Worm (Caenorhabditis elegans): ENCODE results near the gene vps-33.1.

Gene vps-33.1

DNA sequence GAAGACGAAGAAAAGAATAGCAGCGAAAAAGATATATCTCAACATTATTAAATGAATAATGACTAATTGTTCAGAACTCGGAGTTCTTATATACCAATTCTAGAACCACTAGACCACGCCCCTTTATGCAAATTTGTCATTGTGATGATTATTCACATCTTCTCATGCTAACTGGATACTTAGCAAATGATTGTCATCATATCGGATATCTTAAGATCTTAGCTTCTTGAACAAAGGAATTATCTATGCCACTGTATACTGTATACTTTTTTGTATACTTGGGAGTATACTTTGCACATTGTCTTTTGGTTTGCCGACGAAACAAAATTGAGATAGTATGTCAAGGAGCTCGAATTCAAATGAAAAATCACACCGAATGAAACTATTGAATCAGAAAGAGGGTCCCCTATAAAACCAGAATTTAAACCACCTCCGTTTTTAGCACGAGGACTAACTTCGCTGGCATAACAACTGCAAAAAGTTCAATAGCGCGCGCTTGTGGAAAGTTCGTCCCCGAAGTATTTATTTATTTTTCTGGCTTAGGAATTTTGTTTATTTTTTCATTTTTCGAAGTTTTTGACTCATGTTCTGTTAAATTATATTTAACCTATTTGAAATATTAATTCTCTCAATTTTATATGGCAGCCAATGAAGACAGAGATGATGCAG lies at the start of gene vps-33.1, which contains the start of gene sdz-1:
Gene vps-33.1 (plus strand): TSS at position 639 of the 669 bp plus-strand sequence.
Gene sdz-1 (minus strand): TSS at position 51 of the 669 bp plus-strand sequence.
- TF ChIP-seq ceh-36 (tag; optimal IDR thresholded peaks at IDR 0.05), result no peak
- no peak for TF ChIP-seq scrt-1 (GFP tag; IDR thresholded peaks at IDR 0.05)
- TF ChIP-seq flt-1 (GFP tag; IDR thresholded peaks at IDR 0.05), result no peak
- TF ChIP-seq F13C5.2 (tag; optimal IDR thresholded peaks at IDR 0.05), result no peak
- no peak for TF ChIP-seq tra-4 (tag; optimal IDR thresholded peaks at IDR 0.05)
- peak; percentile 49 for TF ChIP-seq tbx-37 (GFP tag; conservative IDR thresholded peaks at IDR 0.05)
- no peak for TF ChIP-seq ceh-13 (GFP tag; optimal IDR thresholded peaks at IDR 0.05)

DNA sequence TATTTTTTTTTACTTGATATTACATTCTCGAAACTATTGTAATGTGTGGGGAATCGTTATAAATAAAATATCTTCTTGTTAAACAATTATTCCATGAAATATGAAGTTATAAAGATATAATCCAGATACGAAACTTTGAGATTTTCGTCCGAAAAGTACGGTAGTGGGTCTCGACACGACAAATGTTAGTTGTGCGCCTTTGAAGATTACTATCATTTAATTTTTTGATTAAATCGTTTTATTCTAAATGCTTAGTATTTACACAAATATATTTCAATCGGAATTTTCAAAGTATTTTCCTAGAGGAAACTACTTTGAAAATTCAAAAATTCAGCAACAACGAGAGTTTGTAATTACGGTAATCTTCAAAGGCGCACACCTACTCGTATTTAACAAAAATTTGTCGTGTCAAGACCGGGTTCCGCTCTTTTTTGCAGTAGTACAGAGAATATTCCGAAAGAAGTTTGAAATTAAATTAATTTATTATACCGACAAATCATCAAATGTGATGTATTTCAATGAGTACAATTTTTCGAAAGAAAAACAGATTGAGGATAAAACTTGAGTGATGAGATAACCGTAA lies 48.5 kb upstream of the vps-33.1 start:
- TF ChIP-seq tbx-37 (GFP tag; conservative IDR thresholded peaks at IDR 0.05) (no peak), ets-7 (tag; optimal IDR thresholded peaks at IDR 0.05) (no peak), ama-1 (optimal IDR thresholded peaks at IDR 0.05) (no peak), flt-1 (GFP tag; IDR thresholded peaks at IDR 0.05) (no peak), sea-1 (GFP tag; conservative IDR thresholded peaks at IDR 0.05) (no peak), tbx-11 (GFP tag; IDR thresholded peaks at IDR 0.05) (no peak), B0310.2 (tag; optimal IDR thresholded peaks at IDR 0.05) (no peak), hnd-1 (tag; optimal IDR thresholded peaks at IDR 0.05) (no peak), F13C5.2 (tag; optimal IDR thresholded peaks at IDR 0.05) (no peak), tra-4 (tag; optimal IDR thresholded peaks at IDR 0.05) (no peak), scrt-1 (GFP tag; IDR thresholded peaks at IDR 0.05) (no peak), hmbx-1 (tag; optimal IDR thresholded peaks at IDR 0.05) (no peak), ceh-36 (tag; optimal IDR thresholded peaks at IDR 0.05) (no peak), ceh-13 (GFP tag; optimal IDR thresholded peaks at IDR 0.05) (no peak)

DNA sequence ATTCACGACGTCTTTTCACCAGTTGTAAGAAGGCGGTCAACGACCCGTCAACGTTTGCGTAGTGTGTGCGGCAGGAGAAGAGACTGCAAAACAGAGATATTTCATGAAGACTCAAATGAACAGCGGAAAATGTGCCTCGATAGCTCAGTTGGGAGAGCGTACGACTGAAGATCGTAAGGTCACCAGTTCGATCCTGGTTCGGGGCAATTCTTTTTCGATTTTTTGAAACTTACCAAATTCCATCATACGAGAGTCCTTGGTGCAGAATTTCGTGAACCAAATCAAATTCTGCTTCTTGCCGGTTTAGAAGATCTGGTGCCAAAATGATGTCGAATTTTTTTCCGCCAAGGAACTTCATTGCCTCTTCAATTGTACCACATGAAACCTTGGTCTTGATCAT lies 47.8 kb upstream of the vps-33.1 start:
- peak; percentile 35 for TF ChIP-seq hnd-1 (tag; optimal IDR thresholded peaks at IDR 0.05)
- TF ChIP-seq B0310.2 (tag; optimal IDR thresholded peaks at IDR 0.05), result peak; percentile 21
- TF ChIP-seq F13C5.2 (tag; optimal IDR thresholded peaks at IDR 0.05), result peak; percentile 43
- TF ChIP-seq ceh-36 (tag; optimal IDR thresholded peaks at IDR 0.05), result peak; percentile 19
- no peak for TF ChIP-seq aly-1 (tag; optimal IDR thresholded peaks at IDR 0.05)
- TF ChIP-seq pes-1 (GFP tag; IDR thresholded peaks at IDR 0.05), result peak; percentile 80
- no peak for TF ChIP-seq tra-4 (tag; optimal IDR thresholded peaks at IDR 0.05)
- peak; percentile 70; the same call in 1 of the 2 replicates for TF ChIP-seq tbx-11 (GFP tag; IDR thresholded peaks at IDR 0.05)
- TF ChIP-seq sea-1 (GFP tag; conservative IDR thresholded peaks at IDR 0.05), result 0 out of 2 replicates have a peak, but pooled peaks have one; percentile 56
- peak; percentile 72 for TF ChIP-seq flt-1 (GFP tag; IDR thresholded peaks at IDR 0.05)
- peak; percentile 63; the same call in 1 of the 2 replicates for TF ChIP-seq scrt-1 (GFP tag; IDR thresholded peaks at IDR 0.05)
- TF ChIP-seq ceh-13 (GFP tag; optimal IDR thresholded peaks at IDR 0.05), result peak; percentile 47
- TF ChIP-seq tbx-37 (GFP tag; conservative IDR thresholded peaks at IDR 0.05), result no peak
- TF ChIP-seq ets-7 (tag; optimal IDR thresholded peaks at IDR 0.05), result no peak
- peak; percentile 24 for TF ChIP-seq hmbx-1 (tag; optimal IDR thresholded peaks at IDR 0.05)
- TF ChIP-seq hmg-4 (GFP tag; optimal IDR thresholded peaks at IDR 0.05), result peak; percentile 68
- TF ChIP-seq ama-1 (optimal IDR thresholded peaks at IDR 0.05), result no peak

DNA sequence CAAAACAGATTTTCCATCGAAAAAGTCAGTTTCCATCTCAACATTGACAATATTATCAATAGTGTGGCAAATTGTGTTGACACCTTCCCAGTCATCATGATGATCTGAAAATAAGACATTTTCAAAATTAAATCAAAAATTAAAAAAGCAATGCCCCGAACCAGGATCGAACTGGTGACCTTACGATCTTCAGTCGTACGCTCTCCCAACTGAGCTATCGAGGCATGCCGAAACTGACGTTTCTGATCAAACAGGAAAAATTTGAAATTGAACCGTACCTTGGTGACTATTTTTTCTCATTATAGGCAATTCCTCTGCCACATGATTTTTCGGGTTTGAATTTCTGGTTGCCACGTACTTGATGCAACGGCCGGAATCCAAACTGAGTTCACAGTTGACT lies 47.3 kb upstream of the vps-33.1 start:
- TF ChIP-seq aly-1 (tag; optimal IDR thresholded peaks at IDR 0.05), result no peak
- no peak for TF ChIP-seq pes-1 (GFP tag; IDR thresholded peaks at IDR 0.05)
- TF ChIP-seq ceh-13 (GFP tag; optimal IDR thresholded peaks at IDR 0.05), result no peak
- no peak for TF ChIP-seq hmg-4 (GFP tag; optimal IDR thresholded peaks at IDR 0.05)
- no peak for TF ChIP-seq ama-1 (optimal IDR thresholded peaks at IDR 0.05)
- TF ChIP-seq F13C5.2 (tag; optimal IDR thresholded peaks at IDR 0.05), result no peak
- TF ChIP-seq tbx-37 (GFP tag; conservative IDR thresholded peaks at IDR 0.05), result no peak

DNA sequence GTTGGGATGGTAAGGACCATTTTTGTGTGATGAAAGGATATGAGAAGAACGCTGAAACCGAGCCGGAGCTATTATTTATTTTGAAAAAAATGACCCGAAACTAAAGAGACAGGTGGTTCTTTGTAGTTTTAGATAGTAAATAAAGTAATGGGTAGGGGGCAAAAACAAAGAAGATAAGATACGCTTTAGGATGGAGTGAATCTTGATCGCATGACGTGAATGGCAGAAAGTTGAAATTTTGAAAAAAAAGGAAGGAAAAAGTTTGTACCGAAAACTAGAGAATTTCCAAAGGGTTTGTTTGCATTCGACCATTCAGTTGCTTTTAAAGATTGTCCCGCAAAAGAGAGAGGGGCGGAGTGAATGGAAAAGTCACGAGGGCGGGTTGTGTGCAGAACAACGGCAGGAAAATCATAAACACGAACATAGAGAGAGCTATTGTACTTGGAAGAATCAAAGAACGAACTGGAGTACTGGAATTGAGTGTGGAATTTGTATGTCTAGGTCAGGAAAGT lies 46.8 kb upstream of the vps-33.1 start, which contains the start of gene F22B7.9:
Gene F22B7.9 (minus strand): TSS at position 51 of the 512 bp plus-strand sequence.
- TF ChIP-seq hmg-4 (GFP tag; optimal IDR thresholded peaks at IDR 0.05), result no peak
- TF ChIP-seq aly-1 (tag; optimal IDR thresholded peaks at IDR 0.05), result no peak
- TF ChIP-seq sea-1 (GFP tag; conservative IDR thresholded peaks at IDR 0.05), result no peak
- no peak for TF ChIP-seq ceh-36 (tag; optimal IDR thresholded peaks at IDR 0.05)
- no peak for TF ChIP-seq hmbx-1 (tag; optimal IDR thresholded peaks at IDR 0.05)
- TF ChIP-seq B0310.2 (tag; optimal IDR thresholded peaks at IDR 0.05), result no peak
- no peak for TF ChIP-seq pes-1 (GFP tag; IDR thresholded peaks at IDR 0.05)
- no peak for TF ChIP-seq tbx-37 (GFP tag; conservative IDR thresholded peaks at IDR 0.05)
- no peak for TF ChIP-seq ceh-13 (GFP tag; optimal IDR thresholded peaks at IDR 0.05)
- TF ChIP-seq F13C5.2 (tag; optimal IDR thresholded peaks at IDR 0.05), result no peak
- TF ChIP-seq tra-4 (tag; optimal IDR thresholded peaks at IDR 0.05), result no peak
- no peak for TF ChIP-seq ama-1 (optimal IDR thresholded peaks at IDR 0.05)

DNA sequence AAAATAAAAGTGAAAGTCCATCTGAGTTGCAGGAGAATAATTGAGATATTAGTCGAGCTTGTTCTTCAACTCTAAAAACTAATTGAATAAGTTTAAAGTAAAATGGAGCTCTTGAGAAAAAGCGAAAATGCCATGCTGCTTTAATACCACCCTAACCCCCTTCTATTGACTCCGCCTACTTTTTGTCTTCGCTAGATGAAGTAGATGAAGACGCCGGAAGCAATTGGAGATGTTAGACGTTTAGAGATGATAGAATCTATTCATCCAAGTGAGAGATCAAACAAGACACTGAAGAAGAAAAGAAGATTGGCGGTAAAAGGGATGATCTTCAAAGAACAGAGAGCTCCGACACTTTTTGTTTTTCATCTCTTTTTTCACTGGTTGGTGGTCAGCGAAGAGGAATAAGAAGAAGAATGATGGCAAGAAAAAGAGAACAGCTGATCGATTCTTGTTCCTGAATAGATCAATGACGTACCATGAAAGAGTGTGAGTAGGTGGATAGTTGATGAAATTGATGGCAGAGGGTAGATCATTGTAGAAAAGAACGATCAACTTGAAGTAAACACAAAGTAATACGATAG lies 46.2 kb upstream of the vps-33.1 start:
- TF ChIP-seq hnd-1 (tag; optimal IDR thresholded peaks at IDR 0.05), result no peak
- no peak for TF ChIP-seq ceh-36 (tag; optimal IDR thresholded peaks at IDR 0.05)

DNA sequence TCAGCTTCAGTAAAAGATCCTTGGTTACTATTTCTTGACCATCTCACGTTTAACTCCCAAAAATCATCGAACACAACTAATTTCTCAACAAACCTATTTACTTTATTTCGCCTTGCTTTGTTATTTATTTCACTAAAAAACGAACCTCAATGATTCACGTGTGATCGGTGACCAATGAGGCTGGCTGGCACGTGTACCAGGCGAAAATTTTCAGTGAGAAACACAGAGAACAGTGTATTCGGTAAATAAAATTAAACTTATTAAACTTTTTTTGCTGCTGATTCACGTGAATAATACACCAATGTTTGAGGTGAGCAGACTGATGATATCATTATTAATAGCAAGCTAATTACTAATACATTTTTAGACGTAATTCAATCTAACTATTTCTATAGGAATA lies 45.3 kb upstream of the vps-33.1 start:
- TF ChIP-seq hmbx-1 (tag; optimal IDR thresholded peaks at IDR 0.05), result no peak

All from whole organism, early embryonic.